Fruit fly (Drosophila melanogaster) whole organism, pupa: ENCODE measurements around the gene Vinc.
A peak's percentile ranks its signal among the peaks of the same experiment; 100 is the strongest.

ENCODE experiments used
- CG12605 ChIP-seq: fragments of 200-800 bp; sonication (Bioruptor generic); IDR thresholded peaks from 2 replicates; pipeline ENCODE4 v1.3.6; 2022; ENCODE audit warnings: missing biosample characterization, missing genetic modification characterization
- CG14655 ChIP-seq: fragments of 200-800 bp; sonication (Bioruptor generic); optimal IDR thresholded peaks from 3 replicates; lab custom pipeline; 2017; ENCODE audit warnings: mild to moderate bottlenecking, missing biosample characterization, missing genetic modification reagents, missing genetic modification characterization
- CG17806 ChIP-seq: fragments of 200-800 bp; sonication (Bioruptor generic); optimal IDR thresholded peaks from 2 replicates; lab custom pipeline; 2018; ENCODE audit warnings: missing biosample characterization, mild to moderate bottlenecking, missing genetic modification characterization, moderate library complexity
- CG34367 ChIP-seq: fragments of 200-800 bp; sonication (Bioruptor generic); optimal IDR thresholded peaks from 2 replicates; lab custom pipeline; 2018; ENCODE audit warnings: missing biosample characterization, mild to moderate bottlenecking, missing genetic modification characterization
- CG4496 ChIP-seq: fragments of 200-800 bp; sonication (Bioruptor generic); IDR thresholded peaks from 3 replicates; pipeline ENCODE4 v1.3.6; 2022; ENCODE audit warnings: missing biosample characterization, missing genetic modification characterization
- D1 ChIP-seq: fragments of 200-800 bp; sonication (Bioruptor generic); optimal IDR thresholded peaks from 2 replicates; lab custom pipeline; 2018; ENCODE audit warnings: missing biosample characterization, mild to moderate bottlenecking, missing genetic modification characterization, moderate library complexity
- Ets98B ChIP-seq: fragments of 200-800 bp; sonication (Bioruptor generic); IDR thresholded peaks from 2 replicates; pipeline ENCODE4 v1.3.6; 2022; ENCODE audit warnings: missing biosample characterization, missing genetic modification characterization
- Pif1B ChIP-seq: fragments of 200-800 bp; sonication (Bioruptor generic); optimal IDR thresholded peaks from 3 replicates; lab custom pipeline; 2016; ENCODE audit warnings: missing biosample characterization, missing genetic modification characterization
- rn ChIP-seq: fragments of 200-800 bp; sonication (Bioruptor generic); IDR thresholded peaks from 2 replicates; pipeline ENCODE4 v1.3.6; 2022; ENCODE audit warnings: missing biosample characterization, missing genetic modification characterization

DNA sequence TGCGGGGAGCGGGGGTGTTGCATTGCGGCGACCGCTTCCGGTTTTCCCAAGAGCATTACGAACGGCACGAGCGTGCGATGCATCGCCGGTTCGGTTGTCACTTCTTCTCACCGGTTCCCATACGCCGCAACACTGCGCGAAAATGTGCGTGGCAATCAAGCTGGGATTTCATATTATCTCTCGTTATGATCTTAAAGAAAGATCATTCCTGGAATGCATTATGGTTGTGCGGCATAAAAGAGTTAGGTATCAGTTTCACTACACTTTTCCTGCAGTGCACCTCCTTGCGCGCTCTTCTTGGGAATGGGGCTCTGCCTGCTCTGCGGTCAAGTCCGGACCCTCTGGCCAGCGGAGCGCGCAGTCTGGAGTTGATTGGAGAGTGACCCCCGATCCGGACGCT, 56.2 kb downstream of the Vinc start:
- TF ChIP-seq CG34367 (no peak), D1 (tag; lab: Kevin White, UChicago) (no peak), CG17806 (tag; lab: Kevin White, UChicago) (no peak), CG14655 (GFP tag; lab: Kevin White, UChicago) (no peak), CG4496 (GFP tag; lab: Robert Waterston, UW) (peak; percentile 90), Ets98B (GFP tag; lab: Robert Waterston, UW) (peak; percentile 85), Pif1B (no peak), CG12605 (peak; percentile 64), rn (peak; percentile 49; the same call in 1 of the 2 replicates)
